Worm (Caenorhabditis elegans): Measurements from ENCODE around the gene Y69A2AR.32.

DNA sequence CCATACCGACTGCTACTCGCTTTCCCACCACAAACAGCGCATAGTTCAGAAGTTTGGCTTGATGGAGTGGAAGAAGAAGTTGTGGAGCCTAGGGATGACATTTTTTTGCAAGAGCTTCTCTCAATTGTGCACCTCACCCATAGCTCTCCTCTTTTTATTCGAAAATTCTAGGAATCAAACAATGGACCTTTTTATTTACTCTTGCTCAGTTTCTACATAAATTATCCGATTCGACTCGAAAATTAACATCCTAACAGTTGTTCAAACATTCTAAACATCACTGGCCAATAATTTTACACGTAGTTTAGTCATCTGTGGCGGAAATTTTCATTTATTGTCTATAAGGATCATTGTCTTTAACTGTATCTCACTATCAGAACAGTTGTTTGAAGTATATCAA is 28.8 kb upstream of the Y69A2AR.32 start, which contains the start of gene nhr-242:
- TF ChIP-seq ceh-28 (tag; optimal IDR thresholded peaks at IDR 0.05) (no peak), nhr-6 (tag; optimal IDR thresholded peaks at IDR 0.05) (no peak), nhr-11 (tag; optimal IDR thresholded peaks at IDR 0.05) (no peak), nhr-48 (tag; optimal IDR thresholded peaks at IDR 0.05) (no peak), snpc-4 (tag; optimal IDR thresholded peaks at IDR 0.05) (no peak), daf-19 (GFP tag; conservative IDR thresholded peaks at IDR 0.05) (no peak), mxl-2 (GFP tag; conservative IDR thresholded peaks at IDR 0.05) (no peak), ces-1 (GFP tag; optimal IDR thresholded peaks at IDR 0.05) (no peak), pha-4 (GFP tag; IDR thresholded peaks at IDR 0.05) (no peak), pha-4 (tag; optimal IDR thresholded peaks at IDR 0.05) (no peak), nhr-76 (tag; optimal IDR thresholded peaks at IDR 0.05) (no peak), lin-13 (GFP tag; optimal IDR thresholded peaks at IDR 0.05) (no peak), dmd-6 (GFP tag; IDR thresholded peaks at IDR 0.05) (no peak), lin-15B (tag; optimal IDR thresholded peaks at IDR 0.05) (no peak)
